Fruit fly (Drosophila melanogaster): Measurements from ENCODE around the gene CG18675.

- TF ChIP-seq CG6792 (GFP tag; optimal IDR thresholded peaks at IDR 0.05), result no peak
- TF ChIP-seq dac (GFP tag; optimal IDR thresholded peaks at IDR 0.05), result no peak
- TF ChIP-seq Met (GFP tag; optimal IDR thresholded peaks at IDR 0.05), result no peak
- no peak for TF ChIP-seq Sox102F (GFP tag; optimal IDR thresholded peaks at IDR 0.05)
- TF ChIP-seq CG1621 (tag; optimal IDR thresholded peaks at IDR 0.05), result no peak
- TF ChIP-seq Blimp-1 (GFP tag; optimal IDR thresholded peaks at IDR 0.05), result no peak
- TF ChIP-seq Hr39 (GFP tag; optimal IDR thresholded peaks at IDR 0.05), result no peak
- no peak for TF ChIP-seq CG4318 (GFP tag; optimal IDR thresholded peaks at IDR 0.05)
- TF ChIP-seq Sox14 (GFP tag; optimal IDR thresholded peaks at IDR 0.05), result no peak
- TF ChIP-seq Lpt (GFP tag; optimal IDR thresholded peaks at IDR 0.05), result no peak
- no peak for TF ChIP-seq cyc (GFP tag; optimal IDR thresholded peaks at IDR 0.05)
- peak; percentile 35; the same call in 2 of the 3 replicates for TF ChIP-seq CG8119 (GFP tag; IDR thresholded peaks at IDR 0.05)
- TF ChIP-seq acj6 (GFP tag; optimal IDR thresholded peaks at IDR 0.05), result no peak
Measured at dm6 chr3L:4242428-4242827, 68.7 kb downstream of the CG18675 start, which contains the start of gene pav.
